Worm (Caenorhabditis elegans) whole organism, L1 larva: ENCODE results near the gene cpt-4.
A peak's percentile ranks its signal among the peaks of the same experiment; 100 is the strongest.

Experiments
- C04F5.9 ChIP-seq: sonication (generic microtip); optimal IDR thresholded peaks from 2 replicates; lab custom pipeline; 2016; ENCODE audit warnings: missing genetic modification characterization, missing compliant biosample characterization
- blmp-1 ChIP-seq: fragments of 150-350 bp; optimal IDR thresholded peaks from 2 replicates; lab custom pipeline; 2014; ENCODE audit warnings: missing biosample characterization, missing genetic modification characterization
- ceh-8 ChIP-seq: fragments of 200-800 bp; sonication (Bioruptor generic); optimal IDR thresholded peaks from 2 replicates; lab custom pipeline; 2018; ENCODE audit warnings: mild to moderate bottlenecking, missing genetic modification characterization, moderate library complexity, missing compliant biosample characterization
- ceh-88 ChIP-seq: fragments of 200-800 bp; sonication (Bioruptor generic); IDR thresholded peaks from 2 replicates; pipeline ENCODE4 v1.3.6; 2022; ENCODE audit warnings: missing genetic modification characterization, missing compliant biosample characterization
- ces-1 ChIP-seq: fragments of 150-350 bp; optimal IDR thresholded peaks from 2 replicates; lab custom pipeline; 2014; ENCODE audit warnings: missing biosample characterization, missing genetic modification reagents, missing genetic modification characterization
- dpl-1 ChIP-seq, 3 experiments: fragments of 150-350 bp in 2 of 3; sonication (generic microtip) in 1 of 3; optimal IDR thresholded peaks; 2 replicates each; lab custom pipeline; 2014 to 2017; ENCODE audit warnings: missing biosample characterization in 3 of 3, missing genetic modification characterization in 3 of 3, missing genetic modification reagents in 3 of 3
- dsc-1 ChIP-seq: sonication (generic microtip); optimal IDR thresholded peaks from 2 replicates; lab custom pipeline; 2016; ENCODE audit warnings: mild to moderate bottlenecking, missing genetic modification characterization, missing compliant biosample characterization
- efl-3 ChIP-seq: fragments of 200-800 bp; sonication (Bioruptor generic); optimal IDR thresholded peaks from 2 replicates; lab custom pipeline; 2018; ENCODE audit warnings: mild to moderate bottlenecking, missing genetic modification characterization, missing compliant biosample characterization
- egl-13 ChIP-seq: sonication (generic microtip); optimal IDR thresholded peaks from 2 replicates; lab custom pipeline; 2016; ENCODE audit warnings: missing genotype, missing genetic modification reagents, missing genetic modification characterization, missing compliant biosample characterization
- elt-2 ChIP-seq: sonication (generic microtip); optimal IDR thresholded peaks from 2 replicates; lab custom pipeline; 2016; ENCODE audit warnings: missing genetic modification characterization, mild to moderate bottlenecking, inconsistent platforms, missing compliant biosample characterization, missing genetic modification reagents
- elt-3 ChIP-seq, 6 experiments: fragments of 150-350 bp in 1 of 6; sonication (generic microtip); optimal IDR thresholded peaks; 2 replicates each; lab custom pipeline; 2017 to 2018; ENCODE audit warnings: missing biosample characterization in 6 of 6, missing genetic modification characterization in 6 of 6, inconsistent platforms in 1 of 6
- ets-5 ChIP-seq: fragments of 200-800 bp; sonication (Bioruptor generic); IDR thresholded peaks from 2 replicates; pipeline ENCODE4 v1.3.6; 2022; ENCODE audit warnings: missing genetic modification characterization, missing compliant biosample characterization
- fkh-10 ChIP-seq: sonication (generic microtip); optimal IDR thresholded peaks from 2 replicates; lab custom pipeline; 2017; ENCODE audit warnings: missing biosample characterization, missing genetic modification reagents, missing genetic modification characterization
- fkh-4 ChIP-seq: sonication (generic microtip); optimal IDR thresholded peaks from 2 replicates; lab custom pipeline; 2016; ENCODE audit warnings: missing compliant biosample characterization, missing genetic modification characterization, borderline replicate concordance
- fkh-8 ChIP-seq: sonication (generic microtip); optimal IDR thresholded peaks from 2 replicates; lab custom pipeline; 2016; ENCODE audit warnings: mild to moderate bottlenecking, missing genetic modification characterization, missing compliant biosample characterization
- fos-1 ChIP-seq: fragments of 150-350 bp; optimal IDR thresholded peaks from 2 replicates; lab custom pipeline; 2014; ENCODE audit warnings: missing biosample characterization, missing genetic modification characterization
- hlh-17 ChIP-seq: fragments of 200-800 bp; sonication (Bioruptor generic); optimal IDR thresholded peaks from 2 replicates; lab custom pipeline; 2018; ENCODE audit warnings: missing genetic modification characterization, mild to moderate bottlenecking, missing compliant biosample characterization, moderate library complexity, borderline replicate concordance
- hlh-4 ChIP-seq: sonication (generic microtip); optimal IDR thresholded peaks from 2 replicates; lab custom pipeline; 2016; ENCODE audit warnings: mild to moderate bottlenecking, missing genetic modification characterization, missing compliant biosample characterization
- hpl-2 ChIP-seq: fragments of 150-350 bp; optimal IDR thresholded peaks from 2 replicates; lab custom pipeline; 2014; ENCODE audit warnings: missing biosample characterization, missing genetic modification reagents, missing genetic modification characterization
- lin-13 ChIP-seq: fragments of 150-350 bp; optimal IDR thresholded peaks from 2 replicates; lab custom pipeline; 2014; ENCODE audit warnings: missing biosample characterization, missing genetic modification reagents, missing genetic modification characterization
- lin-14 ChIP-seq: fragments of 200-800 bp; sonication (Bioruptor generic); optimal IDR thresholded peaks from 2 replicates; lab custom pipeline; 2018; ENCODE audit warnings: mild to moderate bottlenecking, missing genetic modification characterization, moderate library complexity, missing compliant biosample characterization
- lin-15B ChIP-seq: fragments of 150-350 bp; sonication (generic microtip); optimal IDR thresholded peaks from 3 replicates; lab custom pipeline; 2014; ENCODE audit warnings: missing biosample characterization, missing genetic modification characterization
- lin-39 ChIP-seq: fragments of 150-350 bp; optimal IDR thresholded peaks from 2 replicates; lab custom pipeline; 2014; ENCODE audit warnings: missing biosample characterization, missing genetic modification reagents, missing genetic modification characterization
- mef-2 ChIP-seq: fragments of 150-350 bp; optimal IDR thresholded peaks from 2 replicates; lab custom pipeline; 2014; ENCODE audit warnings: missing biosample characterization, missing genetic modification characterization
- mep-1 ChIP-seq: fragments of 150-350 bp; optimal IDR thresholded peaks from 2 replicates; lab custom pipeline; 2014; ENCODE audit warnings: missing biosample characterization, missing genetic modification characterization
- nhr-12 ChIP-seq: sonication (generic microtip); optimal IDR thresholded peaks from 2 replicates; lab custom pipeline; 2017; ENCODE audit warnings: missing biosample characterization, missing genetic modification characterization
- nhr-19 ChIP-seq: fragments of 200-800 bp; sonication (Bioruptor generic); conservative IDR thresholded peaks from 2 replicates; pipeline ENCODE4 v1.3.6; 2022; ENCODE audit warnings: missing genetic modification characterization, missing compliant biosample characterization
- nhr-20 ChIP-seq: sonication (generic microtip); optimal IDR thresholded peaks from 2 replicates; lab custom pipeline; 2016; ENCODE audit warnings: mild to moderate bottlenecking, missing genetic modification characterization, missing compliant biosample characterization
- nhr-28 ChIP-seq: fragments of 150-350 bp; optimal IDR thresholded peaks from 2 replicates; lab custom pipeline; 2014; ENCODE audit warnings: missing biosample characterization, missing genetic modification characterization
- nhr-71 ChIP-seq: sonication (generic microtip); optimal IDR thresholded peaks from 2 replicates; lab custom pipeline; 2016; ENCODE audit warnings: mild to moderate bottlenecking, missing genetic modification characterization, moderate library complexity, missing compliant biosample characterization
- nhr-77 ChIP-seq: fragments of 150-350 bp; optimal IDR thresholded peaks from 2 replicates; lab custom pipeline; 2014; ENCODE audit warnings: missing biosample characterization, missing genetic modification characterization
- nhr-84 ChIP-seq: sonication (generic microtip); optimal IDR thresholded peaks from 2 replicates; lab custom pipeline; 2017; ENCODE audit warnings: missing biosample characterization, missing genetic modification characterization
- rnt-1 ChIP-seq: sonication (generic microtip); optimal IDR thresholded peaks from 2 replicates; lab custom pipeline; 2016; ENCODE audit warnings: mild to moderate bottlenecking, missing genetic modification characterization, moderate library complexity, missing compliant biosample characterization
- skn-1 ChIP-seq: fragments of 150-350 bp; optimal IDR thresholded peaks from 2 replicates; lab custom pipeline; 2014; ENCODE audit warnings: missing biosample characterization, missing genetic modification characterization
- snpc-4 ChIP-seq: fragments of 150-350 bp; optimal IDR thresholded peaks from 2 replicates; lab custom pipeline; 2014; ENCODE audit warnings: missing biosample characterization, missing genetic modification characterization
- snu-23 ChIP-seq: sonication (generic microtip); optimal IDR thresholded peaks from 2 replicates; lab custom pipeline; 2016; ENCODE audit warnings: missing genetic modification characterization, missing compliant biosample characterization
- sptf-1 ChIP-seq: fragments of 150-350 bp; optimal IDR thresholded peaks from 2 replicates; lab custom pipeline; 2014; ENCODE audit warnings: missing biosample characterization, missing genetic modification characterization
- swsn-7 ChIP-seq: sonication (generic microtip); optimal IDR thresholded peaks from 2 replicates; lab custom pipeline; 2016; ENCODE audit warnings: missing genetic modification characterization, missing compliant biosample characterization
- unc-130 ChIP-seq: fragments of 150-350 bp; optimal IDR thresholded peaks from 2 replicates; lab custom pipeline; 2017; ENCODE audit warnings: missing biosample characterization, missing genetic modification characterization, inconsistent platforms
- unc-62 ChIP-seq: fragments of 150-350 bp; optimal IDR thresholded peaks from 2 replicates; lab custom pipeline; 2014; ENCODE audit warnings: missing biosample characterization, missing genetic modification reagents, missing genetic modification characterization
- unc-86 ChIP-seq: sonication (generic microtip); optimal IDR thresholded peaks from 2 replicates; lab custom pipeline; 2016; ENCODE audit warnings: missing genetic modification characterization, missing compliant biosample characterization
- vab-15 ChIP-seq: sonication (generic microtip); optimal IDR thresholded peaks from 2 replicates; lab custom pipeline; 2017; ENCODE audit warnings: missing genotype, mild to moderate bottlenecking, missing genetic modification characterization, missing compliant biosample characterization
- zip-4 ChIP-seq: fragments of 200-800 bp; sonication (Bioruptor generic); optimal IDR thresholded peaks from 2 replicates; lab custom pipeline; 2018; ENCODE audit warnings: mild to moderate bottlenecking, missing genetic modification characterization, moderate library complexity, missing compliant biosample characterization
- ztf-11 ChIP-seq, 2 experiments: sonication (generic microtip); optimal IDR thresholded peaks; 2 replicates each; lab custom pipeline; 2016 to 2017; ENCODE audit warnings: missing genetic modification characterization in 2 of 2, missing biosample characterization in 1 of 2, missing compliant biosample characterization in 1 of 2

Gene cpt-4

ce11 chrV:5026438-5026837 lies 1.1 kb downstream of the cpt-4 start:
- no peak for TF ChIP-seq ces-1 (GFP tag; lab: Kevin White, UChicago)
- TF ChIP-seq hlh-17, result no peak
- no peak for TF ChIP-seq nhr-84 (tag; lab: Kevin White, UChicago)
- no peak for TF ChIP-seq sptf-1 (tag; lab: Kevin White, UChicago)
- TF ChIP-seq fkh-10 (GFP tag; lab: Kevin White, UChicago), result no peak
- no peak for TF ChIP-seq nhr-77 (tag; lab: Kevin White, UChicago)
- TF ChIP-seq unc-86, result no peak
- TF ChIP-seq lin-15B (tag; lab: Kevin White, UChicago), result no peak
- no peak for TF ChIP-seq rnt-1 (tag; lab: Kevin White, UChicago)
- TF ChIP-seq unc-62 (GFP tag; lab: Kevin White, UChicago), result no peak
- no peak for TF ChIP-seq ets-5
- no peak for TF ChIP-seq swsn-7
- TF ChIP-seq efl-3 (GFP tag; lab: Kevin White, UChicago), result no peak
- peak; percentile 11 for TF ChIP-seq lin-14 (GFP tag; lab: Kevin White, UChicago)
- no peak for TF ChIP-seq lin-39 (tag; lab: Kevin White, UChicago)
- no peak for TF ChIP-seq ceh-88
- TF ChIP-seq blmp-1 (tag; lab: Kevin White, UChicago), result peak; percentile 47
- TF ChIP-seq nhr-19 (GFP tag; lab: Robert Waterston, UW), result no peak
- no peak for TF ChIP-seq elt-3 (tag; optimal IDR thresholded peaks at IDR 0.05; lab: Kevin White, UChicago)
- no peak for TF ChIP-seq mep-1 (tag; lab: Kevin White, UChicago)
- TF ChIP-seq elt-2 (tag; lab: Kevin White, UChicago), result peak; percentile 72
- no peak for TF ChIP-seq snu-23 (GFP tag; lab: Kevin White, UChicago)
- TF ChIP-seq hpl-2 (GFP tag; lab: Kevin White, UChicago), result no peak

ce11 chrV:5023355-5023754 lies 4.2 kb downstream of the cpt-4 start:
- TF ChIP-seq C04F5.9 (tag; lab: Kevin White, UChicago) (no peak), dpl-1 (GFP tag; optimal IDR thresholded peaks at IDR 0.05; lab: Kevin White, UChicago) (no peak), nhr-77 (tag; lab: Kevin White, UChicago) (no peak), lin-39 (tag; lab: Kevin White, UChicago) (no peak), unc-130 (tag; lab: Kevin White, UChicago) (no peak), ces-1 (GFP tag; lab: Kevin White, UChicago) (no peak), fos-1 (tag; lab: Kevin White, UChicago) (no peak), swsn-7 (no peak), zip-4 (no peak), nhr-84 (tag; lab: Kevin White, UChicago) (no peak), ceh-88 (no peak)

ce11 chrV:5018810-5019274 lies 8.7 kb downstream of the cpt-4 start, which contains the start of gene srr-4:
Gene srr-4 (plus strand): TSS chrV:5019224.
- TF ChIP-seq hlh-17 (no peak), lin-15B (tag; lab: Kevin White, UChicago) (no peak), C04F5.9 (tag; lab: Kevin White, UChicago) (no peak), snpc-4 (no peak), fkh-4 (tag; lab: Kevin White, UChicago) (no peak), mef-2 (no peak), efl-3 (GFP tag; lab: Kevin White, UChicago) (no peak), nhr-71 (tag; lab: Kevin White, UChicago) (peak; percentile 20), ztf-11 (tag; optimal IDR thresholded peaks at IDR 0.05; lab: Kevin White, UChicago) (no peak), nhr-20 (no peak), nhr-77 (tag; lab: Kevin White, UChicago) (no peak), egl-13 (tag; lab: Kevin White, UChicago) (no peak), ceh-88 (no peak), unc-62 (GFP tag; lab: Kevin White, UChicago) (no peak), vab-15 (tag; lab: Kevin White, UChicago) (no peak), lin-13 (GFP tag; lab: Kevin White, UChicago) (no peak), nhr-28 (no peak), ceh-8 (GFP tag; lab: Kevin White, UChicago) (no peak), elt-3 (tag; optimal IDR thresholded peaks at IDR 0.05; lab: Kevin White, UChicago) (no peak), dsc-1 (tag; lab: Kevin White, UChicago) (no peak), hlh-4 (tag; lab: Kevin White, UChicago) (no peak), skn-1 (peak; percentile 79), nhr-84 (tag; lab: Kevin White, UChicago) (no peak), fkh-8 (tag; lab: Kevin White, UChicago) (peak; percentile 13), nhr-12 (tag; lab: Kevin White, UChicago) (no peak)
